Fruit fly (Drosophila melanogaster): ENCODE measurements around the gene CG16863.

Gene CG16863

DNA sequence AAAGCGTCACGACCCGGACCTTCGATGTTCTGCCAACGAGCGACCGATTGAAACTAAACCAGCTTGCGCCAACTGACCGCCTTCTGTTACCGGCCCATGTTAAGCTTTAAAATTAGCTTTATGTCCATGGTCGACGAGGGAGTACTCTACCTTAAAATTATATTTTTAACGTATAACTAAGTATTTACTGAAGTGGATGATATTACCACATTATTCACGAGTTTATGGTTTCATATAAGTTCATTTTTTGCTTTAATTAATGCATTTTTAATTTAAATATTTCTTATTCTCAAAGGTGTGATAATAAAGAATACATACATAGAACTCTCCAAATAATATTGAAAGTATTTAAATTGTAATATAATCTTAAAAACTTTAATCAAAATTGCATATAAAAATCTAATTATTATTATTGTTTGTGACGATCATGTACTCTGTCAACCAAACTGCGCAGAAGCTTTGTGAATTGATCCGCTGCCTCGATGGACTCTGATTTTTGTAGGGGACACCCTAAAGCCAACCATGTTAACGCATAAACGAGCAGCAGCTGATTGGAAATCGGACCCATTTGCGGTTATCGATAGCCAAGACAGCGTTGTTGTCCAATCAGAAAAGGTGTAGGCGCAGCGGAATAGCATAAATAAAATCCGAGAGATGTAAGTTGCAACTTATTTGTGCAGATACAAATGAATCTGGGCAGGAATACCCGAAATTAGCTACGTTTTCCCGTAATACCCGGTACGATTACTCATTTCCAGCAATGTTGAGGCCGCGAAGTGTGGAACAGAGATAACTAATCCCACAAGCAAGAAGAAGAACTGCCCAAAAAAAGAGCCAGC is 10.4 kb upstream of the CG16863 start, which contains the start of the genes CG9008 and p38b (continued):
- TF ChIP-seq sim (GFP tag; IDR thresholded peaks at IDR 0.05) (no peak), CrebB (tag; optimal IDR thresholded peaks at IDR 0.05) (peak; percentile 30), CG4360 (GFP tag; IDR thresholded peaks at IDR 0.05) (no peak), CG42726 (GFP tag; IDR thresholded peaks at IDR 0.05; ENCODE audit: partially characterized antibody) (0 out of 2 replicates have a peak, but pooled peaks have one; percentile 50), Dp (GFP tag; optimal IDR thresholded peaks at IDR 0.05) (no peak), CHES-1-like (GFP tag; optimal IDR thresholded peaks at IDR 0.05) (no peak), HLH4C (GFP tag; IDR thresholded peaks at IDR 0.05; ENCODE audit: partially characterized antibody) (peak; percentile 60), CG10565 (GFP tag; optimal IDR thresholded peaks at IDR 0.05) (no peak), CG4854 (GFP tag; optimal IDR thresholded peaks at IDR 0.05) (peak; percentile 35), psq (GFP tag; optimal IDR thresholded peaks at IDR 0.05) (peak; percentile 49), nom (GFP tag; optimal IDR thresholded peaks at IDR 0.05) (peak; percentile 59), CG17829 (tag; optimal IDR thresholded peaks at IDR 0.05) (peak; percentile 88), CG5245 (GFP tag; optimal IDR thresholded peaks at IDR 0.05) (peak; percentile 66), Hr78 (GFP tag; optimal IDR thresholded peaks at IDR 0.05) (peak in 1 of 2 experiments; percentile 46), amos (GFP tag; IDR thresholded peaks at IDR 0.05; ENCODE audit: partially characterized antibody) (peak; percentile 52; the same call in 1 of the 2 replicates), CG4707 (GFP tag; optimal IDR thresholded peaks at IDR 0.05) (no peak), Nf-YC (tag; optimal IDR thresholded peaks at IDR 0.05) (peak; percentile 90), zfh1 (GFP tag; IDR thresholded peaks at IDR 0.05) (peak; percentile 48; the same call in 2 of the 3 replicates), esg (GFP tag; conservative IDR thresholded peaks at IDR 0.05) (peak; percentile 57; the same call in 1 of the 2 replicates), CoRest (tag; optimal IDR thresholded peaks at IDR 0.05) (peak; percentile 95), E2f1 (GFP tag; IDR thresholded peaks at IDR 0.05) (peak; percentile 60), CG1233 (GFP tag; optimal IDR thresholded peaks at IDR 0.05) (peak; percentile 80), al (GFP tag; IDR thresholded peaks at IDR 0.05) (0 out of 2 replicates have a peak, but pooled peaks have one; percentile 46), CG9727 (GFP tag; optimal IDR thresholded peaks at IDR 0.05) (peak; percentile 89), CG4424 (GFP tag; optimal IDR thresholded peaks at IDR 0.05) (peak; percentile 75), ap (GFP tag; IDR thresholded peaks at IDR 0.05) (no peak; the same call in 1 of the 2 replicates), CG16863 (GFP tag; optimal IDR thresholded peaks at IDR 0.05) (peak; percentile 42), bbx (GFP tag; IDR thresholded peaks at IDR 0.05; ENCODE audit: partially characterized antibody) (peak; percentile 42), Nf-YB (GFP tag; optimal IDR thresholded peaks at IDR 0.05) (peak; percentile 81), tna (GFP tag; IDR thresholded peaks at IDR 0.05; ENCODE audit: partially characterized antibody) (peak; percentile 45), CG31441 (GFP tag; IDR thresholded peaks at IDR 0.05) (peak; percentile 92), C15 (GFP tag; IDR thresholded peaks at IDR 0.05) (no peak), CG17359 (tag; optimal IDR thresholded peaks at IDR 0.05) (peak; percentile 69), chif (GFP tag; optimal IDR thresholded peaks at IDR 0.05) (no peak), CG9215 (GFP tag; IDR thresholded peaks at IDR 0.05) (peak; percentile 56), CG11696 (GFP tag; IDR thresholded peaks at IDR 0.05) (no peak), NC2β (GFP tag; optimal IDR thresholded peaks at IDR 0.05) (no peak), Dll (GFP tag; IDR thresholded peaks at IDR 0.05; ENCODE audit: partially characterized antibody) (peak; percentile 53), CG11723 (GFP tag; optimal IDR thresholded peaks at IDR 0.05) (peak; percentile 78), CG16815 (GFP tag; optimal IDR thresholded peaks at IDR 0.05) (peak; percentile 63), Pdp1 (GFP tag; optimal IDR thresholded peaks at IDR 0.05) (peak in 1 of 2 experiments; percentile 48), CG5180 (GFP tag; optimal IDR thresholded peaks at IDR 0.05) (peak; percentile 62), caup (GFP tag; optimal IDR thresholded peaks at IDR 0.05; ENCODE audit: severe bottlenecking) (peak; percentile 82), ato (GFP tag; IDR thresholded peaks at IDR 0.05; ENCODE audit: partially characterized antibody) (0 out of 2 replicates have a peak, but pooled peaks have one; percentile 40), CG11085 (GFP tag; IDR thresholded peaks at IDR 0.05) (no peak)

Measured in whole organism, embryonic.